Worm (Caenorhabditis elegans) whole organism, L1 larva: Measurements from ENCODE around the gene F36D4.1.

Experiments used
- C34B4.2 ChIP-seq: sonication (generic microtip); optimal IDR thresholded peaks from 2 replicates; lab custom pipeline; 2017; ENCODE audit warnings: mild to moderate bottlenecking, missing genetic modification characterization, missing compliant biosample characterization
- Y116A8C.19 ChIP-seq: sonication (generic microtip); optimal IDR thresholded peaks from 2 replicates; lab custom pipeline; 2016; ENCODE audit warnings: missing compliant biosample characterization, missing genetic modification characterization, borderline replicate concordance
- aha-1 ChIP-seq: fragments of 150-350 bp; optimal IDR thresholded peaks from 2 replicates; lab custom pipeline; 2014; ENCODE audit warnings: missing biosample characterization, missing genetic modification characterization
- alr-1 ChIP-seq: fragments of 200-800 bp; sonication (Bioruptor generic); optimal IDR thresholded peaks from 2 replicates; lab custom pipeline; 2018; ENCODE audit warnings: borderline replicate concordance, mild to moderate bottlenecking, missing genetic modification characterization, missing compliant biosample characterization
- aly-2 ChIP-seq: fragments of 150-350 bp; optimal IDR thresholded peaks from 2 replicates; lab custom pipeline; 2014; ENCODE audit warnings: missing biosample characterization, missing genetic modification characterization
- ama-1 ChIP-seq: fragments of 150-350 bp; optimal IDR thresholded peaks from 2 replicates; lab custom pipeline; 2014
- ceh-63 ChIP-seq: fragments of 200-800 bp; sonication (Bioruptor generic); optimal IDR thresholded peaks from 2 replicates; lab custom pipeline; 2018; ENCODE audit warnings: mild to moderate bottlenecking, missing genetic modification characterization, missing compliant biosample characterization
- ceh-8 ChIP-seq: fragments of 200-800 bp; sonication (Bioruptor generic); optimal IDR thresholded peaks from 2 replicates; lab custom pipeline; 2018; ENCODE audit warnings: mild to moderate bottlenecking, missing genetic modification characterization, moderate library complexity, missing compliant biosample characterization
- ces-1 ChIP-seq: fragments of 150-350 bp; optimal IDR thresholded peaks from 2 replicates; lab custom pipeline; 2014; ENCODE audit warnings: missing biosample characterization, missing genetic modification reagents, missing genetic modification characterization
- efl-1 ChIP-seq, 4 experiments: fragments of 150-350 bp; optimal IDR thresholded peaks in 3 of 4; peaks in 1 of 4; 1 replicate in 1 of 4; 2 replicates in 3 of 4; lab custom pipeline; 2014; ENCODE audit warnings: missing biosample characterization in 2 of 4, missing genetic modification characterization in 2 of 4, missing genetic modification reagents in 2 of 4
- egl-27 ChIP-seq, 2 experiments: fragments of 150-350 bp in 1 of 2; sonication (generic microtip); optimal IDR thresholded peaks; 3 replicates each; lab custom pipeline; 2017 to 2018; ENCODE audit warnings: missing biosample characterization in 2 of 2, missing genetic modification characterization in 2 of 2, missing genetic modification reagents in 2 of 2
- ets-5 ChIP-seq: fragments of 200-800 bp; sonication (Bioruptor generic); IDR thresholded peaks from 2 replicates; pipeline ENCODE4 v1.3.6; 2022; ENCODE audit warnings: missing genetic modification characterization, missing compliant biosample characterization
- fkh-8 ChIP-seq: sonication (generic microtip); optimal IDR thresholded peaks from 2 replicates; lab custom pipeline; 2016; ENCODE audit warnings: mild to moderate bottlenecking, missing genetic modification characterization, missing compliant biosample characterization
- fos-1 ChIP-seq: fragments of 150-350 bp; optimal IDR thresholded peaks from 2 replicates; lab custom pipeline; 2014; ENCODE audit warnings: missing biosample characterization, missing genetic modification characterization
- grh-1 ChIP-seq: fragments of 200-800 bp; sonication (Bioruptor generic); IDR thresholded peaks from 2 replicates; pipeline ENCODE4 v1.3.6; 2022; ENCODE audit warnings: missing genetic modification reagents, missing genetic modification characterization, missing compliant biosample characterization
- hlh-4 ChIP-seq: sonication (generic microtip); optimal IDR thresholded peaks from 2 replicates; lab custom pipeline; 2016; ENCODE audit warnings: mild to moderate bottlenecking, missing genetic modification characterization, missing compliant biosample characterization
- hpl-2 ChIP-seq: fragments of 150-350 bp; optimal IDR thresholded peaks from 2 replicates; lab custom pipeline; 2014; ENCODE audit warnings: missing biosample characterization, missing genetic modification reagents, missing genetic modification characterization
- irx-1 ChIP-seq: sonication (generic microtip); optimal IDR thresholded peaks from 2 replicates; lab custom pipeline; 2016; ENCODE audit warnings: missing genetic modification characterization, missing compliant biosample characterization
- jun-1 ChIP-seq: fragments of 150-350 bp; optimal IDR thresholded peaks from 2 replicates; lab custom pipeline; 2014; ENCODE audit warnings: missing biosample characterization, missing genetic modification reagents, missing genetic modification characterization
- lin-13 ChIP-seq: fragments of 150-350 bp; optimal IDR thresholded peaks from 2 replicates; lab custom pipeline; 2014; ENCODE audit warnings: missing biosample characterization, missing genetic modification reagents, missing genetic modification characterization
- lin-14 ChIP-seq: fragments of 200-800 bp; sonication (Bioruptor generic); optimal IDR thresholded peaks from 2 replicates; lab custom pipeline; 2018; ENCODE audit warnings: mild to moderate bottlenecking, missing genetic modification characterization, moderate library complexity, missing compliant biosample characterization
- lin-39 ChIP-seq: fragments of 150-350 bp; optimal IDR thresholded peaks from 2 replicates; lab custom pipeline; 2014; ENCODE audit warnings: missing biosample characterization, missing genetic modification reagents, missing genetic modification characterization
- lir-3 ChIP-seq: sonication (generic microtip); optimal IDR thresholded peaks from 2 replicates; lab custom pipeline; 2016; ENCODE audit warnings: mild to moderate bottlenecking, missing genetic modification characterization, moderate library complexity, missing compliant biosample characterization; ENCODE audit not compliant: poor library complexity
- mef-2 ChIP-seq: fragments of 150-350 bp; optimal IDR thresholded peaks from 2 replicates; lab custom pipeline; 2014; ENCODE audit warnings: missing biosample characterization, missing genetic modification characterization
- mep-1 ChIP-seq: fragments of 150-350 bp; optimal IDR thresholded peaks from 2 replicates; lab custom pipeline; 2014; ENCODE audit warnings: missing biosample characterization, missing genetic modification characterization
- nhr-12 ChIP-seq: sonication (generic microtip); optimal IDR thresholded peaks from 2 replicates; lab custom pipeline; 2017; ENCODE audit warnings: missing biosample characterization, missing genetic modification characterization
- nhr-19 ChIP-seq: fragments of 200-800 bp; sonication (Bioruptor generic); conservative IDR thresholded peaks from 2 replicates; pipeline ENCODE4 v1.3.6; 2022; ENCODE audit warnings: missing genetic modification characterization, missing compliant biosample characterization
- nhr-237 ChIP-seq: fragments of 150-350 bp; optimal IDR thresholded peaks from 2 replicates; lab custom pipeline; 2014; ENCODE audit warnings: missing biosample characterization, missing genetic modification characterization
- nhr-47 ChIP-seq: sonication (generic microtip); optimal IDR thresholded peaks from 2 replicates; lab custom pipeline; 2016; ENCODE audit warnings: mild to moderate bottlenecking, missing genetic modification characterization, moderate library complexity, missing compliant biosample characterization
- nhr-71 ChIP-seq: sonication (generic microtip); optimal IDR thresholded peaks from 2 replicates; lab custom pipeline; 2016; ENCODE audit warnings: mild to moderate bottlenecking, missing genetic modification characterization, moderate library complexity, missing compliant biosample characterization
- nhr-76 ChIP-seq: sonication (generic microtip); optimal IDR thresholded peaks from 2 replicates; lab custom pipeline; 2017; ENCODE audit warnings: missing biosample characterization, missing genetic modification characterization
- nhr-77 ChIP-seq: fragments of 150-350 bp; optimal IDR thresholded peaks from 2 replicates; lab custom pipeline; 2014; ENCODE audit warnings: missing biosample characterization, missing genetic modification characterization
- nhr-84 ChIP-seq: sonication (generic microtip); optimal IDR thresholded peaks from 2 replicates; lab custom pipeline; 2017; ENCODE audit warnings: missing biosample characterization, missing genetic modification characterization
- nhr-85 ChIP-seq: sonication (generic microtip); peaks from one replicate; lab custom pipeline; 2016; ENCODE audit warnings: missing genetic modification characterization, inconsistent platforms, missing compliant biosample characterization
- nhr-90 ChIP-seq: sonication (generic microtip); optimal IDR thresholded peaks from 2 replicates; lab custom pipeline; 2016; ENCODE audit warnings: mild to moderate bottlenecking, missing genetic modification characterization, missing compliant biosample characterization; ENCODE audit not compliant: poor library complexity
- pax-3 ChIP-seq: fragments of 200-800 bp; sonication (Bioruptor generic); optimal IDR thresholded peaks from 2 replicates; lab custom pipeline; 2018; ENCODE audit warnings: mild to moderate bottlenecking, missing genetic modification characterization, moderate library complexity, missing compliant biosample characterization
- rnt-1 ChIP-seq: sonication (generic microtip); optimal IDR thresholded peaks from 2 replicates; lab custom pipeline; 2016; ENCODE audit warnings: mild to moderate bottlenecking, missing genetic modification characterization, moderate library complexity, missing compliant biosample characterization
- skn-1 ChIP-seq: fragments of 150-350 bp; optimal IDR thresholded peaks from 2 replicates; lab custom pipeline; 2014; ENCODE audit warnings: missing biosample characterization, missing genetic modification characterization
- snu-23 ChIP-seq: sonication (generic microtip); optimal IDR thresholded peaks from 2 replicates; lab custom pipeline; 2016; ENCODE audit warnings: missing genetic modification characterization, missing compliant biosample characterization
- sox-4 ChIP-seq: sonication (generic microtip); optimal IDR thresholded peaks from 2 replicates; lab custom pipeline; 2016; ENCODE audit warnings: missing genetic modification characterization, missing compliant biosample characterization
- sptf-1 ChIP-seq: fragments of 150-350 bp; optimal IDR thresholded peaks from 2 replicates; lab custom pipeline; 2014; ENCODE audit warnings: missing biosample characterization, missing genetic modification characterization
- sup-37 ChIP-seq: fragments of 200-800 bp; sonication (Bioruptor generic); optimal IDR thresholded peaks from 2 replicates; lab custom pipeline; 2018; ENCODE audit warnings: mild to moderate bottlenecking, missing genetic modification characterization, missing compliant biosample characterization
- tbx-2 ChIP-seq: sonication (generic microtip); optimal IDR thresholded peaks from 2 replicates; lab custom pipeline; 2016; ENCODE audit warnings: missing genetic modification characterization, missing compliant biosample characterization
- tlp-1 ChIP-seq: fragments of 150-350 bp; optimal IDR thresholded peaks from 2 replicates; lab custom pipeline; 2014; ENCODE audit warnings: missing biosample characterization, missing genetic modification characterization
- unc-130 ChIP-seq: fragments of 150-350 bp; optimal IDR thresholded peaks from 2 replicates; lab custom pipeline; 2017; ENCODE audit warnings: missing biosample characterization, missing genetic modification characterization, inconsistent platforms
- unc-30 ChIP-seq: sonication (generic microtip); optimal IDR thresholded peaks from 2 replicates; lab custom pipeline; 2017; ENCODE audit warnings: missing biosample characterization, missing genetic modification characterization
- unc-62 ChIP-seq: fragments of 150-350 bp; optimal IDR thresholded peaks from 2 replicates; lab custom pipeline; 2014; ENCODE audit warnings: missing biosample characterization, missing genetic modification reagents, missing genetic modification characterization
- unc-86 ChIP-seq: sonication (generic microtip); optimal IDR thresholded peaks from 2 replicates; lab custom pipeline; 2016; ENCODE audit warnings: missing genetic modification characterization, missing compliant biosample characterization
- unc-98 ChIP-seq: fragments of 200-800 bp; sonication (Bioruptor generic); IDR thresholded peaks from 2 replicates; pipeline ENCODE4 v1.3.6; 2022; ENCODE audit warnings: missing genetic modification characterization, missing compliant biosample characterization
- vab-15 ChIP-seq: sonication (generic microtip); optimal IDR thresholded peaks from 2 replicates; lab custom pipeline; 2017; ENCODE audit warnings: missing genotype, mild to moderate bottlenecking, missing genetic modification characterization, missing compliant biosample characterization
- ztf-11 ChIP-seq, 2 experiments: sonication (generic microtip); optimal IDR thresholded peaks; 2 replicates each; lab custom pipeline; 2016 to 2017; ENCODE audit warnings: missing genetic modification characterization in 2 of 2, missing biosample characterization in 1 of 2, missing compliant biosample characterization in 1 of 2
- ztf-4 ChIP-seq: fragments of 150-350 bp; optimal IDR thresholded peaks from 2 replicates; lab custom pipeline; 2014; ENCODE audit warnings: missing biosample characterization, missing genetic modification characterization

Gene F36D4.1

ce11 chrV:9424514-9424913 is 7.8 kb downstream of the F36D4.1 start (continued):
- TF ChIP-seq hpl-2 (GFP tag; lab: Kevin White, UChicago), result no peak
- TF ChIP-seq jun-1 (tag; lab: Kevin White, UChicago), result no peak
- TF ChIP-seq lin-14 (GFP tag; lab: Kevin White, UChicago), result peak; percentile 75
- no peak for TF ChIP-seq pax-3

- TF ChIP-seq nhr-76 (tag; lab: Kevin White, UChicago) (no peak), lin-39 (tag; lab: Kevin White, UChicago) (no peak), nhr-12 (no peak), fkh-8 (peak; percentile 9), nhr-84 (tag; lab: Kevin White, UChicago) (no peak), nhr-85 (tag; lab: Kevin White, UChicago) (no peak), alr-1 (tag; lab: Kevin White, UChicago) (no peak), egl-27 (tag; optimal IDR thresholded peaks at IDR 0.05; lab: Kevin White, UChicago) (no peak), C34B4.2 (tag; lab: Kevin White, UChicago) (no peak), ces-1 (GFP tag; lab: Kevin White, UChicago) (no peak), unc-130 (no peak), sox-4 (tag; lab: Kevin White, UChicago) (no peak), vab-15 (no peak), nhr-90 (tag; lab: Kevin White, UChicago) (no peak), ztf-4 (tag; lab: Kevin White, UChicago) (no peak), hlh-4 (tag; lab: Kevin White, UChicago) (no peak), nhr-77 (tag; lab: Kevin White, UChicago) (no peak), aha-1 (tag; lab: Kevin White, UChicago) (no peak), sptf-1 (no peak), sup-37 (GFP tag; lab: Kevin White, UChicago) (no peak), mep-1 (tag; lab: Kevin White, UChicago) (peak; percentile 76), unc-86 (no peak), nhr-19 (GFP tag; lab: Robert Waterston, UW) (no peak), ztf-11 (tag; optimal IDR thresholded peaks at IDR 0.05; lab: Kevin White, UChicago) (no peak), nhr-237 (tag; lab: Kevin White, UChicago) (no peak), rnt-1 (tag; lab: Kevin White, UChicago) (no peak), unc-30 (tag; lab: Kevin White, UChicago) (no peak), skn-1 (tag; lab: Kevin White, UChicago) (peak; percentile 0), jun-1 (tag; lab: Kevin White, UChicago) (no peak), grh-1 (no peak), tbx-2 (peak; percentile 41), irx-1 (tag; lab: Kevin White, UChicago) (peak; percentile 25), efl-1 (optimal IDR thresholded peaks at IDR 0.05; lab: Kevin White, UChicago) (peak; percentile 16 to 50), efl-1 (GFP tag; optimal IDR thresholded peaks at IDR 0.05 in 1 of 2; lab: Kevin White, UChicago) (peak; percentile 31 to 76), aly-2 (tag; lab: Kevin White, UChicago) (no peak), ets-5 (GFP tag; lab: Robert Waterston, UW) (no peak), lin-13 (GFP tag; lab: Kevin White, UChicago) (peak; percentile 1), ama-1 (lab: Kevin White, UChicago) (no peak), lir-3 (tag; lab: Kevin White, UChicago) (no peak), mef-2 (tag; lab: Kevin White, UChicago) (no peak), snu-23 (GFP tag; lab: Kevin White, UChicago) (peak; percentile 47), ceh-63 (GFP tag; lab: Kevin White, UChicago) (no peak), unc-62 (GFP tag; lab: Kevin White, UChicago) (no peak), nhr-47 (tag; lab: Kevin White, UChicago) (peak; percentile 38), fos-1 (no peak), Y116A8C.19 (tag; lab: Kevin White, UChicago) (no peak), tlp-1 (tag; lab: Kevin White, UChicago) (no peak), ceh-8 (GFP tag; lab: Kevin White, UChicago) (no peak), nhr-71 (tag; lab: Kevin White, UChicago) (peak; percentile 50), unc-98 (GFP tag; lab: Robert Waterston, UW) (no peak)
Observed at ce11 chrV:9425593-9425992, 8.9 kb downstream of the F36D4.1 start, which contains the start of gene F36D4.5. Gene F36D4.5 (minus strand): TSS chrV:9425817.
